Fruit fly (Drosophila melanogaster) whole organism: ENCODE results near the gene kra.

Source experiments
- CG8478 ChIP-seq: fragments of >200 bp; optimal IDR thresholded peaks from 2 replicates; lab custom pipeline; 2018; ENCODE audit warnings: inconsistent platforms
- Dll ChIP-seq: fragments of >200 bp; optimal IDR thresholded peaks from 2 replicates; lab custom pipeline; 2017
- psq ChIP-seq: fragments of >200 bp; optimal IDR thresholded peaks from 2 replicates; lab custom pipeline; 2017

DNA sequence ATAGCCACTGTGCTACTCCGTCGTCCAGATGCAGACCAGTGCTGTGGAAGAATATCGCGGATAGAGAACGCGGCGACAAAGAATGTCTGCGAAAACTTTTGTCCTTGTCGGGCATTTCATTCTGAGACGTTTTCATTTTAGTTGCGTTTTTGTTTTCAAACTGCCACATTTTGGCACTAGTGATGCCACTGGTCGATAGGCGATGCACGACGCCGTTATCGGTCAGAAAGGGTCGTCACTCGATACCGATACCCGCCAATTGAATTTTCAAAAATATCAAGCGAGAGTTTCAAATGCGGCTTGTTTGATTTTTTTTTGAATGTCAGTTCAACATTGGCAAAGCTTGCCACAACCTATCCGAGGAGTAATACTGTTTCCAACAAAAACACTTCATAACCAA, 50.5 kb downstream of the kra start:
- TF ChIP-seq CG8478 (lab: Kevin White, UChicago), result no peak
- TF ChIP-seq Dll, result no peak
- TF ChIP-seq psq (lab: Kevin White, UChicago), result no peak
